Worm (Caenorhabditis elegans) whole organism, young adult: ENCODE results near the gene C02B10.3.

Source experiments
- B0035.1 ChIP-seq: sonication (generic microtip); optimal IDR thresholded peaks from 2 replicates; lab custom pipeline; 2016; ENCODE audit warnings: missing genetic modification characterization, mild to moderate bottlenecking, missing compliant biosample characterization, missing genotype, missing genetic modification reagents
- D2030.7 ChIP-seq: fragments of 200-800 bp; sonication (Bioruptor generic); IDR thresholded peaks from 2 replicates; pipeline ENCODE4 v1.3.6; 2022; ENCODE audit warnings: missing genetic modification reagents, missing genetic modification characterization, missing compliant biosample characterization
- F10E7.11 ChIP-seq: sonication (generic microtip); optimal IDR thresholded peaks from 2 replicates; lab custom pipeline; 2017; ENCODE audit warnings: mild to moderate bottlenecking, missing genetic modification characterization, moderate library complexity, missing compliant biosample characterization
- F37B4.10 ChIP-seq: fragments of 200-800 bp; sonication (Bioruptor generic); IDR thresholded peaks from 2 replicates; pipeline ENCODE4 v1.3.6; 2022; ENCODE audit warnings: missing genetic modification characterization, missing compliant biosample characterization
- F39B2.1 ChIP-seq: fragments of 200-800 bp; sonication (Bioruptor generic); IDR thresholded peaks from 2 replicates; pipeline ENCODE4 v1.3.6; 2022; ENCODE audit warnings: missing genetic modification reagents, missing genetic modification characterization, missing compliant biosample characterization
- F57A8.1 ChIP-seq: fragments of 200-800 bp; sonication (Bioruptor generic); optimal IDR thresholded peaks from 2 replicates; lab custom pipeline; 2018; ENCODE audit warnings: mild to moderate bottlenecking, missing genetic modification characterization, moderate library complexity, missing compliant biosample characterization
- F57C9.4 ChIP-seq: sonication (generic microtip); optimal IDR thresholded peaks from 2 replicates; lab custom pipeline; 2017; ENCODE audit warnings: mild to moderate bottlenecking, missing genetic modification characterization, missing compliant biosample characterization
- Y67H2A.10 ChIP-seq: fragments of 200-800 bp; sonication (Bioruptor generic); conservative IDR thresholded peaks from 2 replicates; pipeline ENCODE4 v1.3.6; 2022; ENCODE audit warnings: missing genetic modification reagents, missing genetic modification characterization, missing compliant biosample characterization
- Y79H2A.3 ChIP-seq: fragments of 200-800 bp; sonication (Bioruptor generic); conservative IDR thresholded peaks from 2 replicates; pipeline ENCODE4 v1.3.6; 2022; ENCODE audit warnings: missing genetic modification reagents, missing genetic modification characterization, missing compliant biosample characterization
- Y95B8A.8 ChIP-seq: fragments of 200-800 bp; sonication (Bioruptor generic); IDR thresholded peaks from 2 replicates; pipeline ENCODE4 v1.3.6; 2022; ENCODE audit warnings: missing genetic modification reagents, missing genetic modification characterization, missing compliant biosample characterization
- ZK185.1 ChIP-seq: sonication (generic microtip); optimal IDR thresholded peaks from 2 replicates; lab custom pipeline; 2016; ENCODE audit warnings: mild to moderate bottlenecking, missing genetic modification characterization, missing compliant biosample characterization; ENCODE audit not compliant: poor library complexity, severe bottlenecking
- aptf-3 ChIP-seq: fragments of 200-800 bp; sonication (Bioruptor generic); IDR thresholded peaks from 2 replicates; pipeline ENCODE4 v1.3.6; 2022; ENCODE audit warnings: missing genetic modification characterization, missing compliant biosample characterization
- atf-7 ChIP-seq: sonication (generic microtip); optimal IDR thresholded peaks from 2 replicates; lab custom pipeline; 2017; ENCODE audit warnings: mild to moderate bottlenecking, missing genetic modification characterization, missing compliant biosample characterization
- ceh-91 ChIP-seq: fragments of 200-800 bp; sonication (Bioruptor generic); IDR thresholded peaks from 2 replicates; pipeline ENCODE4 v1.3.6; 2022; ENCODE audit warnings: missing genetic modification reagents, missing genetic modification characterization, missing compliant biosample characterization
- dpff-1 ChIP-seq: sonication (generic microtip); optimal IDR thresholded peaks from 2 replicates; lab custom pipeline; 2017; ENCODE audit warnings: mild to moderate bottlenecking, missing genetic modification characterization, missing compliant biosample characterization
- efl-1 ChIP-seq: fragments of 150-350 bp; optimal IDR thresholded peaks from 2 replicates; lab custom pipeline; 2014; ENCODE audit warnings: missing biosample characterization, missing genetic modification reagents, missing genetic modification characterization
- egl-18 ChIP-seq: fragments of 200-800 bp; sonication (Bioruptor generic); IDR thresholded peaks from 2 replicates; pipeline ENCODE4 v1.3.6; 2022; ENCODE audit warnings: missing genetic modification reagents, missing genetic modification characterization, missing compliant biosample characterization
- ekl-4 ChIP-seq: fragments of 200-800 bp; sonication (Bioruptor generic); IDR thresholded peaks from 2 replicates; pipeline ENCODE4 v1.3.6; 2022; ENCODE audit warnings: missing genetic modification reagents, missing genetic modification characterization, missing compliant biosample characterization
- gei-17 ChIP-seq: fragments of 200-800 bp; sonication (Bioruptor generic); optimal IDR thresholded peaks from 2 replicates; lab custom pipeline; 2018; ENCODE audit warnings: mild to moderate bottlenecking, missing genetic modification characterization, missing compliant biosample characterization
- hsf-1 ChIP-seq: fragments of 200-800 bp; sonication (Bioruptor generic); IDR thresholded peaks from 2 replicates; pipeline ENCODE4 v1.3.6; 2022; ENCODE audit warnings: missing genetic modification reagents, missing genetic modification characterization, missing compliant biosample characterization
- lin-26 ChIP-seq: fragments of 200-800 bp; sonication (Bioruptor generic); IDR thresholded peaks from 2 replicates; pipeline ENCODE4 v1.3.6; 2022; ENCODE audit warnings: missing genetic modification reagents, missing genetic modification characterization, missing compliant biosample characterization
- lir-1 ChIP-seq: fragments of 200-800 bp; sonication (Bioruptor generic); conservative IDR thresholded peaks from 2 replicates; pipeline ENCODE4 v1.3.6; 2022; ENCODE audit warnings: missing genetic modification reagents, missing genetic modification characterization, missing compliant biosample characterization
- madf-6 ChIP-seq: fragments of 200-800 bp; sonication (Bioruptor generic); IDR thresholded peaks from 2 replicates; pipeline ENCODE4 v1.3.6; 2022; ENCODE audit warnings: missing genetic modification reagents, missing genetic modification characterization, missing compliant biosample characterization
- madf-8 ChIP-seq: fragments of 200-800 bp; sonication (Bioruptor generic); conservative IDR thresholded peaks from 2 replicates; pipeline ENCODE4 v1.3.6; 2022; ENCODE audit warnings: missing genetic modification reagents, missing genetic modification characterization, missing compliant biosample characterization
- mes-4 ChIP-seq: sonication (generic microtip); optimal IDR thresholded peaks from 2 replicates; lab custom pipeline; 2016; ENCODE audit warnings: missing genotype, missing genetic modification characterization, missing compliant biosample characterization
- nhr-179 ChIP-seq: sonication (generic microtip); optimal IDR thresholded peaks from 2 replicates; lab custom pipeline; 2016; ENCODE audit warnings: mild to moderate bottlenecking, missing genetic modification characterization, missing compliant biosample characterization
- nhr-80 ChIP-seq: sonication (generic microtip); optimal IDR thresholded peaks from 2 replicates; lab custom pipeline; 2016; ENCODE audit warnings: missing genetic modification characterization, missing compliant biosample characterization
- pha-4 ChIP-seq: fragments of 150-350 bp; sonication (generic microtip); optimal IDR thresholded peaks from 2 replicates; lab custom pipeline; 2014; ENCODE audit warnings: missing biosample characterization, missing genetic modification reagents, missing genetic modification characterization
- sdz-38 ChIP-seq: sonication (generic microtip); optimal IDR thresholded peaks from 2 replicates; lab custom pipeline; 2016; ENCODE audit warnings: missing genotype, missing genetic modification characterization, missing compliant biosample characterization
- snpc-1.1 ChIP-seq: sonication (generic microtip); optimal IDR thresholded peaks from 2 replicates; lab custom pipeline; 2017; ENCODE audit warnings: missing genetic modification characterization, mild to moderate bottlenecking, missing compliant biosample characterization, antibody characterized with exemption, moderate library complexity, missing genotype, missing genetic modification reagents; ENCODE audit not compliant: insufficient read depth
- snpc-3.4 ChIP-seq: sonication (generic microtip); optimal IDR thresholded peaks from 2 replicates; lab custom pipeline; 2017; ENCODE audit warnings: missing genetic modification characterization, mild to moderate bottlenecking, missing compliant biosample characterization, antibody characterized with exemption, moderate library complexity, missing genotype, missing genetic modification reagents
- snpc-4 ChIP-seq, 5 experiments: fragments of 150-350 bp in 1 of 5; sonication (generic microtip) in 4 of 5; optimal IDR thresholded peaks; 2 replicates each; lab custom pipeline; 2014 to 2018; ENCODE audit warnings: missing genetic modification characterization in 5 of 5, missing biosample characterization in 3 of 5, antibody characterized with exemption in 2 of 5, mild to moderate bottlenecking in 2 of 5, missing compliant biosample characterization in 2 of 5, missing genotype in 2 of 5, moderate library complexity in 2 of 5, missing genetic modification reagents in 1 of 5
- tlf-1 ChIP-seq: fragments of 200-800 bp; sonication (Bioruptor generic); optimal IDR thresholded peaks from 2 replicates; lab custom pipeline; 2018; ENCODE audit warnings: mild to moderate bottlenecking, missing genetic modification characterization, missing compliant biosample characterization
- zfh-2 ChIP-seq: fragments of 200-800 bp; sonication (Bioruptor generic); conservative IDR thresholded peaks from 2 replicates; pipeline ENCODE4 v1.3.6; 2022; ENCODE audit warnings: missing genetic modification reagents, missing genetic modification characterization, missing compliant biosample characterization
- ztf-22 ChIP-seq: fragments of 200-800 bp; sonication (Bioruptor generic); optimal IDR thresholded peaks from 2 replicates; lab custom pipeline; 2018; ENCODE audit warnings: mild to moderate bottlenecking, missing genetic modification characterization, moderate library complexity, missing compliant biosample characterization
- ztf-26 ChIP-seq: sonication (generic microtip); optimal IDR thresholded peaks from 2 replicates; lab custom pipeline; 2017; ENCODE audit warnings: missing genetic modification characterization, missing compliant biosample characterization
- ztf-3 ChIP-seq: fragments of 200-800 bp; sonication (Bioruptor generic); optimal IDR thresholded peaks from 2 replicates; lab custom pipeline; 2018; ENCODE audit warnings: mild to moderate bottlenecking, missing genetic modification characterization, missing compliant biosample characterization

The C02B10.3 gene

ce11 chrIV:5110391-5110930, 7.4 kb upstream of the C02B10.3 start:
- TF ChIP-seq ztf-22 (GFP tag; lab: Kevin White, UChicago) (no peak), gei-17 (no peak), F37B4.10 (GFP tag; lab: Robert Waterston, UW) (no peak), Y67H2A.10 (GFP tag; lab: Robert Waterston, UW) (no peak), F57C9.4 (tag; lab: Kevin White, UChicago) (no peak), lir-1 (GFP tag; lab: Robert Waterston, UW) (no peak), F39B2.1 (GFP tag; lab: Robert Waterston, UW) (no peak), madf-8 (GFP tag; lab: Robert Waterston, UW) (no peak), efl-1 (GFP tag; lab: Kevin White, UChicago) (no peak), lin-26 (GFP tag; lab: Robert Waterston, UW) (no peak), D2030.7 (GFP tag; lab: Robert Waterston, UW) (no peak), ceh-91 (no peak), ekl-4 (GFP tag; lab: Robert Waterston, UW) (no peak), F57A8.1 (GFP tag; lab: Kevin White, UChicago) (no peak), ztf-26 (no peak), Y79H2A.3 (GFP tag; lab: Robert Waterston, UW) (no peak), snpc-3.4 (tag; lab: Kevin White, UChicago) (no peak), aptf-3 (GFP tag; lab: Robert Waterston, UW) (no peak)

DNA sequence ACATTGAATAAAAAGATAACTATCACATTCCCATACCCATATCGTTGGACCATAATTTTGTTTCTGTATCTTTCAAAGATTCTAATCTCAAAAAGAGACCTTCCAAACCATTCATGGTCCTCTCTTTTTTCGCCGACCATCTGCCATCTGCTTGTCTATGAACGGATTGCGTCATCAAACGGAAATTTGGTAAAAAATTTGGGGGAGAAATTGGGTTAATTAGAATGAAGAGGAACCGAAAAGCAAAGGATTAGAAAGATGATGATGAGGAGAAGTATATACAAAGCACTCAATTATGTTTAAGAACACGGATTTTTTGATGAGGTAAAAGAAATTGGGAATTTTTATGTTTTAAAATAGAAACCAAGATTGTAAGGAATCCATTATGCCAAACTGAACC, 6.9 kb upstream of the C02B10.3 start:
- no peak for TF ChIP-seq hsf-1 (GFP tag; lab: Robert Waterston, UW)
- TF ChIP-seq Y67H2A.10 (GFP tag; lab: Robert Waterston, UW), result no peak
- TF ChIP-seq F10E7.11 (tag; lab: Kevin White, UChicago), result no peak
- TF ChIP-seq madf-8 (GFP tag; lab: Robert Waterston, UW), result no peak
- TF ChIP-seq nhr-179 (tag; lab: Kevin White, UChicago), result no peak
- TF ChIP-seq ztf-26, result no peak
- no peak for TF ChIP-seq ZK185.1
- no peak for TF ChIP-seq aptf-3 (GFP tag; lab: Robert Waterston, UW)
- no peak for TF ChIP-seq mes-4 (tag; lab: Kevin White, UChicago)
- TF ChIP-seq snpc-4 (GFP tag; optimal IDR thresholded peaks at IDR 0.05; lab: Kevin White, UChicago), result no peak
- TF ChIP-seq snpc-4 (tag; optimal IDR thresholded peaks at IDR 0.05; lab: Kevin White, UChicago), result no peak
- no peak for TF ChIP-seq Y95B8A.8
- no peak for TF ChIP-seq dpff-1 (tag; lab: Kevin White, UChicago)
- no peak for TF ChIP-seq tlf-1
- TF ChIP-seq egl-18 (GFP tag; lab: Robert Waterston, UW), result no peak

DNA sequence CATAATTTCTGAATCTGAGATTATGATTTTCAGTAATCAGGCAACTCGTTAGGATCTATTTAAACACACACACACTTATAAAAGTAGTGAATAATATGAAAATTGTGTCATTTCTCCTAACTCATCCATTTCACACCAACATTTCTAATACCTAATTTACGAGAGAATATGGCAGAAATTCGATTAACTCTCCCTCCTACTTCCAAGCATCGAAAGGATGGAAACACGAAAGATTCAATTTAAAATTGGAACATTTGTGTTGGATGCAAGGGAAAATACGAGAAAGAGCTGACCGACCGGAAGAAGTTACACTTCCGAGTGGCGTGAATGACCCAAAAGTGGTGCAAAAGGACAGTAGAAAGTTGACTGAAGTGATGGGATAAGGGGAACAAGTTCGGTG, 5.9 kb upstream of the C02B10.3 start:
- no peak for TF ChIP-seq B0035.1 (tag; lab: Kevin White, UChicago)
- no peak for TF ChIP-seq zfh-2 (GFP tag; lab: Robert Waterston, UW)
- TF ChIP-seq madf-6 (GFP tag; lab: Robert Waterston, UW), result no peak
- TF ChIP-seq F39B2.1 (GFP tag; lab: Robert Waterston, UW), result no peak
- no peak for TF ChIP-seq snpc-1.1 (tag; lab: Kevin White, UChicago)
- TF ChIP-seq nhr-80, result no peak
- TF ChIP-seq sdz-38 (tag; lab: Kevin White, UChicago), result no peak
- no peak for TF ChIP-seq ztf-3 (GFP tag; lab: Kevin White, UChicago)
- TF ChIP-seq atf-7 (tag; lab: Kevin White, UChicago), result no peak
- TF ChIP-seq pha-4, result no peak
- TF ChIP-seq D2030.7 (GFP tag; lab: Robert Waterston, UW), result no peak
- TF ChIP-seq, all 124 proteins: peak for 0
